Worm (Caenorhabditis elegans): ENCODE measurements around the gene F58F12.2.
A peak's percentile ranks its signal among the peaks of the same experiment; 100 is the strongest.

Gene F58F12.2

ce11 chrII:6347341-6348118, 40.3 kb downstream of the F58F12.2 start, which contains the start of gene lgg-1 (continued):
- TF ChIP-seq ZK185.1 (tag; optimal IDR thresholded peaks at IDR 0.05; ENCODE audit: poor library complexity, severe bottlenecking) (peak; percentile 72), F39B2.1 (GFP tag; IDR thresholded peaks at IDR 0.05) (no peak), rpc-1 (optimal IDR thresholded peaks at IDR 0.05) (no peak), rpc-1 (tag; optimal IDR thresholded peaks at IDR 0.05) (no peak), dpl-1 (GFP tag; optimal IDR thresholded peaks at IDR 0.05) (peak; percentile 40), C06A6.2 (GFP tag; conservative IDR thresholded peaks at IDR 0.05) (no peak), dox-1 (GFP tag; IDR thresholded peaks at IDR 0.05) (peak; percentile 75), F33H1.4 (GFP tag; IDR thresholded peaks at IDR 0.05) (no peak), nhr-179 (tag; optimal IDR thresholded peaks at IDR 0.05) (no peak), tlf-1 (GFP tag; optimal IDR thresholded peaks at IDR 0.05) (no peak), xnd-1 (tag; optimal IDR thresholded peaks at IDR 0.05) (no peak), T07F8.4 (tag; optimal IDR thresholded peaks at IDR 0.05) (no peak), ets-4 (GFP tag; optimal IDR thresholded peaks at IDR 0.05) (no peak), ztf-25 (GFP tag; IDR thresholded peaks at IDR 0.05) (no peak), ztf-26 (tag; optimal IDR thresholded peaks at IDR 0.05) (peak; percentile 21), mcd-1 (GFP tag; IDR thresholded peaks at IDR 0.05) (peak; percentile 56), ztf-6 (GFP tag; IDR thresholded peaks at IDR 0.05) (0 out of 2 replicates have a peak, but pooled peaks have one; percentile 23), C17E4.6 (GFP tag; IDR thresholded peaks at IDR 0.05) (no peak; the same call in 1 of the 2 replicates), aptf-2 (GFP tag; conservative IDR thresholded peaks at IDR 0.05) (peak; percentile 58; the same call in 1 of the 2 replicates), hrde-1 (tag; optimal IDR thresholded peaks at IDR 0.05; ENCODE audit: borderline replicate concordance) (no peak), attf-5 (GFP tag; optimal IDR thresholded peaks at IDR 0.05) (peak; percentile 45), Y56A3A.18 (GFP tag; IDR thresholded peaks at IDR 0.05) (no peak), snpc-1.1 (tag; optimal IDR thresholded peaks at IDR 0.05; ENCODE audit: insufficient read depth) (no peak), mes-4 (tag; optimal IDR thresholded peaks at IDR 0.05) (no peak), Y53G8AR.9 (GFP tag; conservative IDR thresholded peaks at IDR 0.05) (peak; percentile 43; the same call in 1 of the 2 replicates), lsl-1 (GFP tag; optimal IDR thresholded peaks at IDR 0.05) (no peak), ceh-79 (tag; optimal IDR thresholded peaks at IDR 0.05) (no peak), egl-18 (GFP tag; IDR thresholded peaks at IDR 0.05) (0 out of 2 replicates have a peak, but pooled peaks have one; percentile 28), tbx-9 (tag; optimal IDR thresholded peaks at IDR 0.05; ENCODE audit: borderline replicate concordance) (no peak), sptf-2 (GFP tag; optimal IDR thresholded peaks at IDR 0.05) (no peak), sdz-38 (tag; optimal IDR thresholded peaks at IDR 0.05) (no peak), ztf-28 (GFP tag; IDR thresholded peaks at IDR 0.05) (no peak), let-526 (GFP tag; IDR thresholded peaks at IDR 0.05) (peak; percentile 78; the same call in 1 of the 2 replicates), F52B5.7 (tag; optimal IDR thresholded peaks at IDR 0.05) (peak; percentile 56), K11D2.4 (GFP tag; IDR thresholded peaks at IDR 0.05) (no peak)

- peak; percentile 68 for TF ChIP-seq dox-1 (GFP tag; IDR thresholded peaks at IDR 0.05)
- TF ChIP-seq Y53G8AR.9 (GFP tag; conservative IDR thresholded peaks at IDR 0.05) = peak; percentile 97
- TF ChIP-seq Y53F4B.3 (GFP tag; IDR thresholded peaks at IDR 0.05) = no peak
- TF ChIP-seq hsf-1 (GFP tag; IDR thresholded peaks at IDR 0.05) = no peak
- peak; percentile 62 for TF ChIP-seq ztf-26 (tag; optimal IDR thresholded peaks at IDR 0.05)
- 0 out of 2 replicates have a peak, but pooled peaks have one; percentile 38 for TF ChIP-seq madf-3 (GFP tag; IDR thresholded peaks at IDR 0.05)
- 0 out of 2 replicates have a peak, but pooled peaks have one; percentile 31 for TF ChIP-seq lir-1 (GFP tag; conservative IDR thresholded peaks at IDR 0.05)
- peak; percentile 66 for TF ChIP-seq ztf-3 (GFP tag; optimal IDR thresholded peaks at IDR 0.05)
- no peak for TF ChIP-seq hmg-20 (GFP tag; IDR thresholded peaks at IDR 0.05)
- TF ChIP-seq C06A6.2 (GFP tag; conservative IDR thresholded peaks at IDR 0.05) = peak; percentile 67
- no peak for TF ChIP-seq nhr-179 (tag; optimal IDR thresholded peaks at IDR 0.05)
- peak; percentile 90 for TF ChIP-seq zim-3 (tag; optimal IDR thresholded peaks at IDR 0.05)
- peak; percentile 81; the same call in 1 of the 2 replicates for TF ChIP-seq nfya-2 (GFP tag; IDR thresholded peaks at IDR 0.05)
- TF ChIP-seq F55B11.4 (tag; optimal IDR thresholded peaks at IDR 0.05; ENCODE audit: borderline replicate concordance, insufficient read depth) = no peak
- peak; percentile 3 for TF ChIP-seq him-1 (tag; optimal IDR thresholded peaks at IDR 0.05)
- no peak for TF ChIP-seq ztf-6 (GFP tag; IDR thresholded peaks at IDR 0.05)
- TF ChIP-seq K12H6.12 (tag; optimal IDR thresholded peaks at IDR 0.05) = peak; percentile 58
- TF ChIP-seq nhr-90 (tag; optimal IDR thresholded peaks at IDR 0.05) = peak; percentile 13
Measured at ce11 chrII:6346551-6347079, 41.2 kb downstream of the F58F12.2 start.

All from whole organism, young adult.